Worm (Caenorhabditis elegans) whole organism, L1 larva: Measurements from ENCODE around the gene epg-6.

ENCODE experiments used
- aly-2 ChIP-seq: fragments of 150-350 bp; optimal IDR thresholded peaks from 2 replicates; lab custom pipeline; 2014; ENCODE audit warnings: missing biosample characterization, missing genetic modification characterization
- blmp-1 ChIP-seq: fragments of 150-350 bp; optimal IDR thresholded peaks from 2 replicates; lab custom pipeline; 2014; ENCODE audit warnings: missing biosample characterization, missing genetic modification characterization
- dpl-1 ChIP-seq, 3 experiments: fragments of 150-350 bp in 2 of 3; sonication (generic microtip) in 1 of 3; optimal IDR thresholded peaks; 2 replicates each; lab custom pipeline; 2014 to 2017; ENCODE audit warnings: missing biosample characterization in 3 of 3, missing genetic modification characterization in 3 of 3, missing genetic modification reagents in 3 of 3
- fkh-8 ChIP-seq: sonication (generic microtip); optimal IDR thresholded peaks from 2 replicates; lab custom pipeline; 2016; ENCODE audit warnings: mild to moderate bottlenecking, missing genetic modification characterization, missing compliant biosample characterization
- isw-1 ChIP-seq: fragments of 200-800 bp; sonication (Bioruptor generic); IDR thresholded peaks from 2 replicates; pipeline ENCODE4 v1.3.6; 2022; ENCODE audit warnings: missing genetic modification characterization, missing compliant biosample characterization
- lin-13 ChIP-seq: fragments of 150-350 bp; optimal IDR thresholded peaks from 2 replicates; lab custom pipeline; 2014; ENCODE audit warnings: missing biosample characterization, missing genetic modification reagents, missing genetic modification characterization
- lin-39 ChIP-seq: fragments of 150-350 bp; optimal IDR thresholded peaks from 2 replicates; lab custom pipeline; 2014; ENCODE audit warnings: missing biosample characterization, missing genetic modification reagents, missing genetic modification characterization
- nhr-237 ChIP-seq: fragments of 150-350 bp; optimal IDR thresholded peaks from 2 replicates; lab custom pipeline; 2014; ENCODE audit warnings: missing biosample characterization, missing genetic modification characterization
- sptf-1 ChIP-seq: fragments of 150-350 bp; optimal IDR thresholded peaks from 2 replicates; lab custom pipeline; 2014; ENCODE audit warnings: missing biosample characterization, missing genetic modification characterization
- tbx-2 ChIP-seq: sonication (generic microtip); optimal IDR thresholded peaks from 2 replicates; lab custom pipeline; 2016; ENCODE audit warnings: missing genetic modification characterization, missing compliant biosample characterization
- unc-62 ChIP-seq: fragments of 150-350 bp; optimal IDR thresholded peaks from 2 replicates; lab custom pipeline; 2014; ENCODE audit warnings: missing biosample characterization, missing genetic modification reagents, missing genetic modification characterization

- TF ChIP-seq isw-1 (GFP tag; lab: Robert Waterston, UW), result no peak
- TF ChIP-seq dpl-1 (GFP tag; optimal IDR thresholded peaks at IDR 0.05; lab: Kevin White, UChicago), result no peak
- TF ChIP-seq lin-39 (tag; lab: Kevin White, UChicago), result no peak
- no peak for TF ChIP-seq sptf-1
- no peak for TF ChIP-seq aly-2 (tag; lab: Kevin White, UChicago)
- TF ChIP-seq unc-62 (GFP tag; lab: Kevin White, UChicago), result no peak
- no peak for TF ChIP-seq tbx-2
- peak; percentile 9 for TF ChIP-seq fkh-8 (tag; lab: Kevin White, UChicago)
- no peak for TF ChIP-seq nhr-237
- no peak for TF ChIP-seq lin-13 (GFP tag; lab: Kevin White, UChicago)
- no peak for TF ChIP-seq blmp-1 (tag; lab: Kevin White, UChicago)
Observed at ce11 chrIII:10578873-10579272, 21.1 kb downstream of the epg-6 start.
